Worm (Caenorhabditis elegans) whole organism, L1 larva: Measurements from ENCODE around the gene chil-14.

Experiments
- ceh-82 ChIP-seq, 3 experiments: fragments of 150-350 bp in 1 of 3; sonication (generic microtip) in 2 of 3; optimal IDR thresholded peaks; 2 replicates each; lab custom pipeline; 2014 to 2017; ENCODE audit warnings: missing biosample characterization in 3 of 3, missing genetic modification characterization in 3 of 3
- ceh-90 ChIP-seq: sonication (generic microtip); optimal IDR thresholded peaks from 2 replicates; lab custom pipeline; 2016; ENCODE audit warnings: missing genetic modification characterization, missing compliant biosample characterization
- efl-1 ChIP-seq, 4 experiments: fragments of 150-350 bp; optimal IDR thresholded peaks in 3 of 4; peaks in 1 of 4; 1 replicate in 1 of 4; 2 replicates in 3 of 4; lab custom pipeline; 2014; ENCODE audit warnings: missing biosample characterization in 2 of 4, missing genetic modification characterization in 2 of 4, missing genetic modification reagents in 2 of 4
- jun-1 ChIP-seq: fragments of 150-350 bp; optimal IDR thresholded peaks from 2 replicates; lab custom pipeline; 2014; ENCODE audit warnings: missing biosample characterization, missing genetic modification reagents, missing genetic modification characterization
- nhr-12 ChIP-seq: sonication (generic microtip); optimal IDR thresholded peaks from 2 replicates; lab custom pipeline; 2017; ENCODE audit warnings: missing biosample characterization, missing genetic modification characterization
- nhr-237 ChIP-seq: fragments of 150-350 bp; optimal IDR thresholded peaks from 2 replicates; lab custom pipeline; 2014; ENCODE audit warnings: missing biosample characterization, missing genetic modification characterization
- nhr-28 ChIP-seq: fragments of 150-350 bp; optimal IDR thresholded peaks from 2 replicates; lab custom pipeline; 2014; ENCODE audit warnings: missing biosample characterization, missing genetic modification characterization
- pqm-1 ChIP-seq: sonication (generic microtip); optimal IDR thresholded peaks from 3 replicates; lab custom pipeline; 2017; ENCODE audit warnings: missing biosample characterization, missing genetic modification characterization
- snpc-4 ChIP-seq: fragments of 150-350 bp; optimal IDR thresholded peaks from 2 replicates; lab custom pipeline; 2014; ENCODE audit warnings: missing biosample characterization, missing genetic modification characterization
- tbx-2 ChIP-seq: sonication (generic microtip); optimal IDR thresholded peaks from 2 replicates; lab custom pipeline; 2016; ENCODE audit warnings: missing genetic modification characterization, missing compliant biosample characterization
- unc-62 ChIP-seq: fragments of 150-350 bp; optimal IDR thresholded peaks from 2 replicates; lab custom pipeline; 2014; ENCODE audit warnings: missing biosample characterization, missing genetic modification reagents, missing genetic modification characterization
- unc-86 ChIP-seq: sonication (generic microtip); optimal IDR thresholded peaks from 2 replicates; lab custom pipeline; 2016; ENCODE audit warnings: missing genetic modification characterization, missing compliant biosample characterization
- ztf-11 ChIP-seq, 2 experiments: sonication (generic microtip); optimal IDR thresholded peaks; 2 replicates each; lab custom pipeline; 2016 to 2017; ENCODE audit warnings: missing genetic modification characterization in 2 of 2, missing biosample characterization in 1 of 2, missing compliant biosample characterization in 1 of 2

- TF ChIP-seq unc-62 (GFP tag; lab: Kevin White, UChicago): no peak
- TF ChIP-seq tbx-2 (tag; lab: Kevin White, UChicago): no peak
- no peak for TF ChIP-seq ztf-11 (tag; optimal IDR thresholded peaks at IDR 0.05; lab: Kevin White, UChicago)
- TF ChIP-seq jun-1: no peak
- no peak for TF ChIP-seq ceh-90 (tag; lab: Kevin White, UChicago)
- TF ChIP-seq unc-86 (tag; lab: Kevin White, UChicago): no peak
- TF ChIP-seq snpc-4 (tag; lab: Kevin White, UChicago): no peak
- no peak for TF ChIP-seq nhr-28 (tag; lab: Kevin White, UChicago)
- no peak for TF ChIP-seq nhr-12 (tag; lab: Kevin White, UChicago)
- TF ChIP-seq ceh-82 (tag; optimal IDR thresholded peaks at IDR 0.05; lab: Kevin White, UChicago): no peak
- TF ChIP-seq pqm-1 (tag; lab: Kevin White, UChicago): no peak
- no peak for TF ChIP-seq efl-1 (optimal IDR thresholded peaks at IDR 0.05; lab: Kevin White, UChicago)
- TF ChIP-seq efl-1 (GFP tag; optimal IDR thresholded peaks at IDR 0.05 in 1 of 2; lab: Kevin White, UChicago): peak in 1 of 2 experiments; percentile 40
- no peak for TF ChIP-seq nhr-237 (tag; lab: Kevin White, UChicago)
These were observed 11.1 kb downstream of the chil-14 start for ce11 chrV:1465932-1466331.
